Fruit fly (Drosophila melanogaster) whole organism, prepupa: Measurements from ENCODE around the gene CG13244.

Experiments used
- Blimp-1 ChIP-seq: fragments of 200-800 bp; sonication (Bioruptor generic); optimal IDR thresholded peaks from 3 replicates; lab custom pipeline; 2017; ENCODE audit warnings: missing biosample characterization, missing genetic modification characterization, mild to moderate bottlenecking, moderate library complexity, missing genetic modification reagents
- CG7368 ChIP-seq: fragments of 200-800 bp; sonication (Bioruptor generic); optimal IDR thresholded peaks from 3 replicates; lab custom pipeline; 2016; ENCODE audit warnings: missing biosample characterization, missing genetic modification characterization
- Hr39 ChIP-seq: fragments of 200-800 bp; sonication (Bioruptor generic); optimal IDR thresholded peaks from 2 replicates; lab custom pipeline; 2016; ENCODE audit warnings: missing biosample characterization, missing genetic modification characterization
- Hr4 ChIP-seq: fragments of 200-800 bp; sonication (Bioruptor generic); optimal IDR thresholded peaks from 3 replicates; lab custom pipeline; 2016; ENCODE audit warnings: missing biosample characterization, missing genetic modification characterization
- Met ChIP-seq: fragments of 200-800 bp; sonication (Bioruptor generic); optimal IDR thresholded peaks from 3 replicates; lab custom pipeline; 2016; ENCODE audit warnings: missing biosample characterization, missing genetic modification characterization
- dsx ChIP-seq: fragments of 200-800 bp; optimal IDR thresholded peaks from 3 replicates; lab custom pipeline; 2019; ENCODE audit warnings: missing biosample characterization, mild to moderate bottlenecking, missing genetic modification characterization, moderate library complexity; ENCODE audit not compliant: poor library complexity, severe bottlenecking
- fd59A ChIP-seq: fragments of 200-800 bp; sonication (Bioruptor generic); optimal IDR thresholded peaks from 2 replicates; lab custom pipeline; 2017; ENCODE audit warnings: missing biosample characterization, mild to moderate bottlenecking, missing genetic modification characterization, missing genetic modification reagents
- salr ChIP-seq, 2 experiments: fragments of 200-800 bp; sonication (Bioruptor generic); optimal IDR thresholded peaks; 3 replicates each; lab custom pipeline; 2016 to 2018; ENCODE audit warnings: missing biosample characterization in 2 of 2, missing genetic modification characterization in 2 of 2, mild to moderate bottlenecking in 1 of 2

dm6 chr2L:15883090-15883489 is 33.6 kb upstream of the CG13244 start, which contains the start of gene CG44475:
- TF ChIP-seq salr (GFP tag; optimal IDR thresholded peaks at IDR 0.05; lab: Kevin White, UChicago) (no peak), dsx (GFP tag; lab: Kevin White, UChicago) (no peak), Hr39 (GFP tag; lab: Kevin White, UChicago) (no peak), Hr4 (no peak), fd59A (GFP tag; lab: Kevin White, UChicago) (no peak), CG7368 (GFP tag; lab: Kevin White, UChicago) (no peak), Met (no peak), Blimp-1 (GFP tag; lab: Kevin White, UChicago) (no peak)
